Worm (Caenorhabditis elegans): ENCODE measurements around the gene anat-1.

anat-1 gene

DNA sequence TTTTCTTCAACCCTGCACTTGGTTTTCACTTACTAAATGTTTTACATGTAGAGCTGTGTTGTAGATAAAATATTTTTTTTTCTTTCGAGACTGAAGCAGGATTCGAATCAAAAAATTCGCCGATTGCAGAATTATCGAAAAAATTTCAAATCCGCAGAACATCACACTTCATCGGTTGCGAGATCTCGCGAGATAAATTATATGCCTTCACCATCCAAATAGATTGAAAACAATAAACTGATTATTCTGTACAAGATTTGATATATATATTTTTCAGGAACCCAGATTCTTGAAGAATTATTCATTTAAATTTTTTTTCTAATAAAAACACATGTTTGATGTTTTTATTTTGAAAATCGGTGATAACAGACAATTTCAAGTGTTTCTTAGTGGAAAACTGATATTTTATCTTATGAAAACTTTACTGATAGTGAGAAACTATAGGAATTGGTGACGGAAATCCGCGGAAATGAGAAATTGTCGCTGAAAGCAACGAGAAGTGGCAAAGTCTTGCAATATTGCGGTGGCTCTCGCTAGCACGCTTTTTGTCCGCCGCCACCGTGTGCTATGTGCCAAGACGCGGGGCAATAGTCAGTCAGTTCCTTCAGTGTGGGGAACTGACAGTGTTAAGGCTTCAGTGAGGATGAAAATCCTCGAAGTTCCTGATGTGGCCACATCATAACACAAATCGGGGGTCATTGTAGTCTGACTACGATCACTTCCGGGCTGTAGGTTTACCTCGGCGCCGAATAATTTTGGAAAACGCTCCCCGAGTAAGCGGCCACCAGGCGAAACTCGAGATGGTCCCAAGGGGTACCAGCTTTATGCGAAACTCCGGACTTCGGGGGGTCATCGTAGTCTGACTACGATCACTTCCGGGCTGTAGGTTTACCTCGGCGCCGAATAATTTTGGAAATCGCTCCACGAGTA is 22.0 kb downstream of the anat-1 start:
- no peak for TF ChIP-seq ets-4 (GFP tag; optimal IDR thresholded peaks at IDR 0.05)
- TF ChIP-seq lin-35 (GFP tag; optimal IDR thresholded peaks at IDR 0.05) = peak in 1 of 3 experiments; percentile 42
- TF ChIP-seq madf-3 (GFP tag; IDR thresholded peaks at IDR 0.05) = peak; percentile 37; the same call in 1 of the 2 replicates
- TF ChIP-seq cebp-1 (GFP tag; IDR thresholded peaks at IDR 0.05) = no peak
- peak; percentile 5 for TF ChIP-seq cebp-1 (tag; optimal IDR thresholded peaks at IDR 0.05)
- TF ChIP-seq ztf-18 (tag; optimal IDR thresholded peaks at IDR 0.05) = no peak
- no peak for TF ChIP-seq aptf-3 (GFP tag; IDR thresholded peaks at IDR 0.05)
- peak; percentile 2 to 59 for TF ChIP-seq let-607 (tag; optimal IDR thresholded peaks at IDR 0.05)
- no peak for TF ChIP-seq Y79H2A.3 (GFP tag; conservative IDR thresholded peaks at IDR 0.05)
- TF ChIP-seq snpc-4 (GFP tag; optimal IDR thresholded peaks at IDR 0.05) = peak; percentile 84
- TF ChIP-seq snpc-4 (tag; optimal IDR thresholded peaks at IDR 0.05) = peak; percentile 88 to 96 (median 94)
- no peak for TF ChIP-seq ztf-6 (GFP tag; IDR thresholded peaks at IDR 0.05)
- TF ChIP-seq lsl-1 (GFP tag; optimal IDR thresholded peaks at IDR 0.05) = peak; percentile 50
- TF ChIP-seq atf-7 (tag; optimal IDR thresholded peaks at IDR 0.05) = peak; percentile 54
- TF ChIP-seq Y56A3A.18 (GFP tag; IDR thresholded peaks at IDR 0.05) = 0 out of 2 replicates have a peak, but pooled peaks have one; percentile 46
- peak; percentile 53; the same call in 1 of the 2 replicates for TF ChIP-seq cebp-2 (GFP tag; IDR thresholded peaks at IDR 0.05)
- TF ChIP-seq hmg-1.2 (GFP tag; IDR thresholded peaks at IDR 0.05) = peak; percentile 64
- TF ChIP-seq ztf-28 (GFP tag; IDR thresholded peaks at IDR 0.05) = no peak
- peak; percentile 50 for TF ChIP-seq ZK185.1 (tag; optimal IDR thresholded peaks at IDR 0.05; ENCODE audit: poor library complexity, severe bottlenecking)
- TF ChIP-seq B0336.3 (GFP tag; IDR thresholded peaks at IDR 0.05) = 0 out of 2 replicates have a peak, but pooled peaks have one; percentile 12
- TF ChIP-seq ztf-22 (GFP tag; optimal IDR thresholded peaks at IDR 0.05) = peak; percentile 7
- TF ChIP-seq ekl-4 (GFP tag; IDR thresholded peaks at IDR 0.05) = no peak; the same call in none of the 2 replicates
- no peak for TF ChIP-seq C06A6.2 (GFP tag; conservative IDR thresholded peaks at IDR 0.05)
- TF ChIP-seq chd-7 (tag; optimal IDR thresholded peaks at IDR 0.05) = peak; percentile 60
- TF ChIP-seq pbrm-1 (GFP tag; IDR thresholded peaks at IDR 0.05) = 0 out of 2 replicates have a peak, but pooled peaks have one; percentile 46
- no peak for TF ChIP-seq F23B12.7 (tag; optimal IDR thresholded peaks at IDR 0.05; ENCODE audit: insufficient read depth)
- TF ChIP-seq akir-1 (GFP tag; optimal IDR thresholded peaks at IDR 0.05) = no peak
- no peak for TF ChIP-seq ceh-58 (GFP tag; IDR thresholded peaks at IDR 0.05)
- TF ChIP-seq rec-8 (tag; optimal IDR thresholded peaks at IDR 0.05) = no peak
- peak; percentile 36; the same call in 1 of the 2 replicates for TF ChIP-seq lin-26 (GFP tag; IDR thresholded peaks at IDR 0.05)
- no peak for TF ChIP-seq dpff-1 (tag; optimal IDR thresholded peaks at IDR 0.05)
- TF ChIP-seq snpc-1.1 (tag; optimal IDR thresholded peaks at IDR 0.05; ENCODE audit: insufficient read depth) = peak; percentile 92
- no peak for TF ChIP-seq tbx-9 (tag; optimal IDR thresholded peaks at IDR 0.05; ENCODE audit: borderline replicate concordance)
- TF ChIP-seq ceh-40 (GFP tag; IDR thresholded peaks at IDR 0.05) = no peak
- TF ChIP-seq B0035.1 (tag; optimal IDR thresholded peaks at IDR 0.05) = peak; percentile 44
- TF ChIP-seq mcd-1 (GFP tag; IDR thresholded peaks at IDR 0.05) = peak; percentile 24; the same call in 1 of the 2 replicates
- TF ChIP-seq ama-1 (optimal IDR thresholded peaks at IDR 0.05) = no peak
- no peak for TF ChIP-seq ama-1 (GFP tag; optimal IDR thresholded peaks at IDR 0.05)
- no peak for TF ChIP-seq F37B4.10 (GFP tag; IDR thresholded peaks at IDR 0.05)
- TF ChIP-seq madf-6 (GFP tag; IDR thresholded peaks at IDR 0.05) = peak; percentile 45
- peak; percentile 29; the same call in 1 of the 2 replicates for TF ChIP-seq rcor-1 (GFP tag; IDR thresholded peaks at IDR 0.05)
- no peak for TF ChIP-seq Y67H2A.10 (GFP tag; conservative IDR thresholded peaks at IDR 0.05)
- peak; percentile 75 for TF ChIP-seq snpc-3.4 (tag; optimal IDR thresholded peaks at IDR 0.05)
- TF ChIP-seq ztf-26 (tag; optimal IDR thresholded peaks at IDR 0.05) = peak; percentile 34
- 0 out of 2 replicates have a peak, but pooled peaks have one; percentile 28 for TF ChIP-seq Y95B8A.8 (GFP tag; IDR thresholded peaks at IDR 0.05)

Measured in whole organism, young adult.